Worm (Caenorhabditis elegans) whole organism, L1 larva: ENCODE results near the gene srw-4.

ENCODE experiments used
- C04F5.9 ChIP-seq: sonication (generic microtip); optimal IDR thresholded peaks from 2 replicates; lab custom pipeline; 2016; ENCODE audit warnings: missing genetic modification characterization, missing compliant biosample characterization
- C16A3.4 ChIP-seq: fragments of 150-350 bp; optimal IDR thresholded peaks from 2 replicates; lab custom pipeline; 2014; ENCODE audit warnings: missing biosample characterization, missing genetic modification characterization
- C34B4.2 ChIP-seq: sonication (generic microtip); optimal IDR thresholded peaks from 2 replicates; lab custom pipeline; 2017; ENCODE audit warnings: mild to moderate bottlenecking, missing genetic modification characterization, missing compliant biosample characterization
- ceh-8 ChIP-seq: fragments of 200-800 bp; sonication (Bioruptor generic); optimal IDR thresholded peaks from 2 replicates; lab custom pipeline; 2018; ENCODE audit warnings: mild to moderate bottlenecking, missing genetic modification characterization, moderate library complexity, missing compliant biosample characterization
- ceh-90 ChIP-seq: sonication (generic microtip); optimal IDR thresholded peaks from 2 replicates; lab custom pipeline; 2016; ENCODE audit warnings: missing genetic modification characterization, missing compliant biosample characterization
- dpl-1 ChIP-seq, 3 experiments: fragments of 150-350 bp in 2 of 3; sonication (generic microtip) in 1 of 3; optimal IDR thresholded peaks; 2 replicates each; lab custom pipeline; 2014 to 2017; ENCODE audit warnings: missing biosample characterization in 3 of 3, missing genetic modification characterization in 3 of 3, missing genetic modification reagents in 3 of 3
- efl-1 ChIP-seq, 4 experiments: fragments of 150-350 bp; optimal IDR thresholded peaks in 3 of 4; peaks in 1 of 4; 1 replicate in 1 of 4; 2 replicates in 3 of 4; lab custom pipeline; 2014; ENCODE audit warnings: missing biosample characterization in 2 of 4, missing genetic modification characterization in 2 of 4, missing genetic modification reagents in 2 of 4
- efl-3 ChIP-seq: fragments of 200-800 bp; sonication (Bioruptor generic); optimal IDR thresholded peaks from 2 replicates; lab custom pipeline; 2018; ENCODE audit warnings: mild to moderate bottlenecking, missing genetic modification characterization, missing compliant biosample characterization
- egl-27 ChIP-seq, 2 experiments: fragments of 150-350 bp in 1 of 2; sonication (generic microtip); optimal IDR thresholded peaks; 3 replicates each; lab custom pipeline; 2017 to 2018; ENCODE audit warnings: missing biosample characterization in 2 of 2, missing genetic modification characterization in 2 of 2, missing genetic modification reagents in 2 of 2
- elt-2 ChIP-seq: sonication (generic microtip); optimal IDR thresholded peaks from 2 replicates; lab custom pipeline; 2016; ENCODE audit warnings: missing genetic modification characterization, mild to moderate bottlenecking, inconsistent platforms, missing compliant biosample characterization, missing genetic modification reagents
- elt-3 ChIP-seq, 6 experiments: fragments of 150-350 bp in 1 of 6; sonication (generic microtip); optimal IDR thresholded peaks; 2 replicates each; lab custom pipeline; 2017 to 2018; ENCODE audit warnings: missing biosample characterization in 6 of 6, missing genetic modification characterization in 6 of 6, inconsistent platforms in 1 of 6
- ets-5 ChIP-seq: fragments of 200-800 bp; sonication (Bioruptor generic); IDR thresholded peaks from 2 replicates; pipeline ENCODE4 v1.3.6; 2022; ENCODE audit warnings: missing genetic modification characterization, missing compliant biosample characterization
- hlh-4 ChIP-seq: sonication (generic microtip); optimal IDR thresholded peaks from 2 replicates; lab custom pipeline; 2016; ENCODE audit warnings: mild to moderate bottlenecking, missing genetic modification characterization, missing compliant biosample characterization
- hpl-2 ChIP-seq: fragments of 150-350 bp; optimal IDR thresholded peaks from 2 replicates; lab custom pipeline; 2014; ENCODE audit warnings: missing biosample characterization, missing genetic modification reagents, missing genetic modification characterization
- irx-1 ChIP-seq: sonication (generic microtip); optimal IDR thresholded peaks from 2 replicates; lab custom pipeline; 2016; ENCODE audit warnings: missing genetic modification characterization, missing compliant biosample characterization
- lir-3 ChIP-seq: sonication (generic microtip); optimal IDR thresholded peaks from 2 replicates; lab custom pipeline; 2016; ENCODE audit warnings: mild to moderate bottlenecking, missing genetic modification characterization, moderate library complexity, missing compliant biosample characterization; ENCODE audit not compliant: poor library complexity
- mab-9 ChIP-seq: fragments of 200-800 bp; sonication (Bioruptor generic); IDR thresholded peaks from 2 replicates; pipeline ENCODE4 v1.3.6; 2022; ENCODE audit warnings: missing genetic modification reagents, missing genetic modification characterization, missing compliant biosample characterization
- mep-1 ChIP-seq: fragments of 150-350 bp; optimal IDR thresholded peaks from 2 replicates; lab custom pipeline; 2014; ENCODE audit warnings: missing biosample characterization, missing genetic modification characterization
- nhr-20 ChIP-seq: sonication (generic microtip); optimal IDR thresholded peaks from 2 replicates; lab custom pipeline; 2016; ENCODE audit warnings: mild to moderate bottlenecking, missing genetic modification characterization, missing compliant biosample characterization
- nhr-28 ChIP-seq: fragments of 150-350 bp; optimal IDR thresholded peaks from 2 replicates; lab custom pipeline; 2014; ENCODE audit warnings: missing biosample characterization, missing genetic modification characterization
- nhr-71 ChIP-seq: sonication (generic microtip); optimal IDR thresholded peaks from 2 replicates; lab custom pipeline; 2016; ENCODE audit warnings: mild to moderate bottlenecking, missing genetic modification characterization, moderate library complexity, missing compliant biosample characterization
- nhr-77 ChIP-seq: fragments of 150-350 bp; optimal IDR thresholded peaks from 2 replicates; lab custom pipeline; 2014; ENCODE audit warnings: missing biosample characterization, missing genetic modification characterization
- nhr-85 ChIP-seq: sonication (generic microtip); peaks from one replicate; lab custom pipeline; 2016; ENCODE audit warnings: missing genetic modification characterization, inconsistent platforms, missing compliant biosample characterization
- pqm-1 ChIP-seq: sonication (generic microtip); optimal IDR thresholded peaks from 3 replicates; lab custom pipeline; 2017; ENCODE audit warnings: missing biosample characterization, missing genetic modification characterization
- skn-1 ChIP-seq: fragments of 150-350 bp; optimal IDR thresholded peaks from 2 replicates; lab custom pipeline; 2014; ENCODE audit warnings: missing biosample characterization, missing genetic modification characterization
- snu-23 ChIP-seq: sonication (generic microtip); optimal IDR thresholded peaks from 2 replicates; lab custom pipeline; 2016; ENCODE audit warnings: missing genetic modification characterization, missing compliant biosample characterization
- sox-4 ChIP-seq: sonication (generic microtip); optimal IDR thresholded peaks from 2 replicates; lab custom pipeline; 2016; ENCODE audit warnings: missing genetic modification characterization, missing compliant biosample characterization
- sptf-1 ChIP-seq: fragments of 150-350 bp; optimal IDR thresholded peaks from 2 replicates; lab custom pipeline; 2014; ENCODE audit warnings: missing biosample characterization, missing genetic modification characterization
- sup-37 ChIP-seq: fragments of 200-800 bp; sonication (Bioruptor generic); optimal IDR thresholded peaks from 2 replicates; lab custom pipeline; 2018; ENCODE audit warnings: mild to moderate bottlenecking, missing genetic modification characterization, missing compliant biosample characterization
- swsn-7 ChIP-seq: sonication (generic microtip); optimal IDR thresholded peaks from 2 replicates; lab custom pipeline; 2016; ENCODE audit warnings: missing genetic modification characterization, missing compliant biosample characterization
- unc-86 ChIP-seq: sonication (generic microtip); optimal IDR thresholded peaks from 2 replicates; lab custom pipeline; 2016; ENCODE audit warnings: missing genetic modification characterization, missing compliant biosample characterization
- vab-15 ChIP-seq: sonication (generic microtip); optimal IDR thresholded peaks from 2 replicates; lab custom pipeline; 2017; ENCODE audit warnings: missing genotype, mild to moderate bottlenecking, missing genetic modification characterization, missing compliant biosample characterization
- xbp-1 ChIP-seq: sonication (generic microtip); optimal IDR thresholded peaks from 2 replicates; lab custom pipeline; 2016; ENCODE audit warnings: missing genetic modification characterization, missing compliant biosample characterization
- zip-4 ChIP-seq: fragments of 200-800 bp; sonication (Bioruptor generic); optimal IDR thresholded peaks from 2 replicates; lab custom pipeline; 2018; ENCODE audit warnings: mild to moderate bottlenecking, missing genetic modification characterization, moderate library complexity, missing compliant biosample characterization

The srw-4 gene

ce11 chrV:2912901-2913300, 24.3 kb upstream of the srw-4 start, which contains the start of gene C31B8.9:
Gene C31B8.9 (minus strand): TSS chrV:2913001.
- TF ChIP-seq lir-3 (tag; lab: Kevin White, UChicago) = no peak
- no peak for TF ChIP-seq nhr-77 (tag; lab: Kevin White, UChicago)
- no peak for TF ChIP-seq mab-9 (GFP tag; lab: Robert Waterston, UW)
- TF ChIP-seq, all 84 proteins: peak for 0

ce11 chrV:2909525-2909924, 20.9 kb upstream of the srw-4 start, which contains the start of gene zmp-3:
Gene zmp-3 (minus strand): TSS chrV:2909625.
- TF ChIP-seq nhr-85 (tag; lab: Kevin White, UChicago) (peak; percentile 60), nhr-20 (tag; lab: Kevin White, UChicago) (no peak), elt-3 (tag; optimal IDR thresholded peaks at IDR 0.05; lab: Kevin White, UChicago) (peak in 1 of 6 experiments; percentile 42)

ce11 chrV:2903227-2903626, 14.6 kb upstream of the srw-4 start, which contains the start of gene C31B8.7:
Gene C31B8.7 (minus strand): TSS chrV:2903327.
- TF ChIP-seq sptf-1 (tag; lab: Kevin White, UChicago) (no peak), ets-5 (no peak), swsn-7 (no peak), unc-86 (tag; lab: Kevin White, UChicago) (no peak), mep-1 (tag; lab: Kevin White, UChicago) (no peak), vab-15 (no peak), xbp-1 (tag; lab: Kevin White, UChicago) (no peak), elt-3 (tag; optimal IDR thresholded peaks at IDR 0.05; lab: Kevin White, UChicago) (no peak), zip-4 (no peak), C34B4.2 (tag; lab: Kevin White, UChicago) (no peak), hpl-2 (GFP tag; lab: Kevin White, UChicago) (no peak), ceh-8 (GFP tag; lab: Kevin White, UChicago) (no peak), irx-1 (tag; lab: Kevin White, UChicago) (no peak), pqm-1 (tag; lab: Kevin White, UChicago) (no peak), snu-23 (GFP tag; lab: Kevin White, UChicago) (no peak), nhr-71 (no peak), egl-27 (tag; optimal IDR thresholded peaks at IDR 0.05; lab: Kevin White, UChicago) (no peak), ceh-90 (no peak), C04F5.9 (tag; lab: Kevin White, UChicago) (no peak), C16A3.4 (tag; lab: Kevin White, UChicago) (no peak)

- TF ChIP-seq dpl-1 (GFP tag; optimal IDR thresholded peaks at IDR 0.05; lab: Kevin White, UChicago) (no peak), efl-3 (GFP tag; lab: Kevin White, UChicago) (no peak), efl-1 (optimal IDR thresholded peaks at IDR 0.05; lab: Kevin White, UChicago) (no peak), efl-1 (GFP tag; optimal IDR thresholded peaks at IDR 0.05 in 1 of 2; lab: Kevin White, UChicago) (peak in 1 of 2 experiments; percentile 8), ceh-8 (GFP tag; lab: Kevin White, UChicago) (no peak), sox-4 (tag; lab: Kevin White, UChicago) (no peak)
These were observed 11.3 kb upstream of the srw-4 start, which contains the start of gene str-46 for ce11 chrV:2899867-2900266. Gene str-46 (minus strand): TSS chrV:2899967.

- TF ChIP-seq elt-2 (tag; lab: Kevin White, UChicago) (peak; percentile 3), nhr-28 (tag; lab: Kevin White, UChicago) (no peak)
These were observed 7.6 kb upstream of the srw-4 start, which contains the start of gene pals-32 for ce11 chrV:2896198-2896660. Gene pals-32 (plus strand): TSS chrV:2896610.

ce11 chrV:2892976-2893375, 4.4 kb upstream of the srw-4 start, which contains the start of gene srh-127:
Gene srh-127 (plus strand): TSS chrV:2893276.
- TF ChIP-seq zip-4 (no peak), hlh-4 (tag; lab: Kevin White, UChicago) (no peak), efl-1 (optimal IDR thresholded peaks at IDR 0.05; lab: Kevin White, UChicago) (no peak), efl-1 (GFP tag; optimal IDR thresholded peaks at IDR 0.05 in 1 of 2; lab: Kevin White, UChicago) (peak in 1 of 2 experiments; percentile 17), skn-1 (tag; lab: Kevin White, UChicago) (no peak), sup-37 (no peak)
- TF ChIP-seq, all 84 proteins: peak for 1
